Fruit fly (Drosophila melanogaster) whole organism, embryonic: ENCODE results near the gene CG14253.

Source experiments
- Abd-B ChIP-seq: fragments of 200-800 bp; sonication (Bioruptor generic); optimal IDR thresholded peaks from 2 replicates; lab custom pipeline; 2018; ENCODE audit warnings: missing biosample characterization, mild to moderate bottlenecking, missing genetic modification characterization, moderate library complexity
- Awh ChIP-seq: fragments of 200-800 bp; sonication (Bioruptor generic); IDR thresholded peaks from 2 replicates; pipeline ENCODE4, ENCODE4 v1.3.6; 2022; ENCODE audit warnings: missing biosample characterization, missing genetic modification characterization
- Bteb2 ChIP-seq: fragments of 200-800 bp; sonication (Bioruptor generic); optimal IDR thresholded peaks from 2 replicates; lab custom pipeline; 2016; ENCODE audit warnings: missing biosample characterization, missing genetic modification characterization
- CG10366 ChIP-seq: fragments of 200-800 bp; sonication (Bioruptor generic); IDR thresholded peaks from 2 replicates; pipeline ENCODE4 v1.3.6; 2022; ENCODE audit warnings: missing biosample characterization, missing genetic modification characterization
- CG11247 ChIP-seq: fragments of 200-800 bp; sonication (Bioruptor generic); IDR thresholded peaks from 2 replicates; pipeline ENCODE4 v1.3.6; 2022; ENCODE audit warnings: missing biosample characterization, missing genetic modification characterization
- CG13424 ChIP-seq: fragments of 200-800 bp; sonication (Bioruptor generic); optimal IDR thresholded peaks from 2 replicates; lab custom pipeline; 2019; ENCODE audit warnings: missing biosample characterization, mild to moderate bottlenecking, missing genetic modification characterization, moderate library complexity
- CG14050 ChIP-seq: fragments of 200-800 bp; sonication (Bioruptor generic); IDR thresholded peaks from 3 replicates; pipeline ENCODE4 v1.3.6; 2022; ENCODE audit warnings: missing biosample characterization, missing genetic modification characterization
- CG2120 ChIP-seq: fragments of 200-800 bp; sonication (Bioruptor generic); optimal IDR thresholded peaks from 3 replicates; lab custom pipeline; 2016; ENCODE audit warnings: missing biosample characterization, missing genetic modification characterization
- CG32772 ChIP-seq: fragments of 200-800 bp; sonication (Bioruptor generic); IDR thresholded peaks from 2 replicates; pipeline ENCODE4 v1.3.6; 2022; ENCODE audit warnings: missing biosample characterization, missing genetic modification characterization
- CG34376 ChIP-seq: fragments of 200-800 bp; sonication (Bioruptor generic); optimal IDR thresholded peaks from 2 replicates; lab custom pipeline; 2018; ENCODE audit warnings: missing biosample characterization, mild to moderate bottlenecking, missing genetic modification characterization
- CG3838 ChIP-seq: fragments of 200-800 bp; sonication (Bioruptor generic); optimal IDR thresholded peaks from 3 replicates; lab custom pipeline; 2016; ENCODE audit warnings: missing biosample characterization, missing genetic modification characterization
- CG6175 ChIP-seq: fragments of 200-800 bp; sonication (Bioruptor generic); IDR thresholded peaks from 3 replicates; pipeline ENCODE4 v1.3.6; 2022; ENCODE audit warnings: missing biosample characterization, missing genetic modification characterization
- CG6689 ChIP-seq: fragments of 200-800 bp; sonication (Bioruptor generic); IDR thresholded peaks from 2 replicates; pipeline ENCODE4 v1.3.6; 2022; ENCODE audit warnings: missing biosample characterization, missing genetic modification characterization
- CG6813 ChIP-seq: fragments of 200-800 bp; sonication (Bioruptor generic); optimal IDR thresholded peaks from 2 replicates; lab custom pipeline; 2017; ENCODE audit warnings: missing biosample characterization, missing genetic modification characterization, mild to moderate bottlenecking, moderate library complexity, missing genetic modification reagents
- CG7963 ChIP-seq: fragments of 200-800 bp; sonication (Bioruptor generic); IDR thresholded peaks from 3 replicates; pipeline ENCODE4 v1.3.6; 2022; ENCODE audit warnings: missing biosample characterization, missing genetic modification characterization; ENCODE audit not compliant: partially characterized antibody
- CG9215 ChIP-seq: fragments of 200-800 bp; sonication (Bioruptor generic); IDR thresholded peaks from 2 replicates; pipeline ENCODE4 v1.3.6; 2022; ENCODE audit warnings: missing biosample characterization, missing genetic modification characterization
- CG9797 ChIP-seq: fragments of 200-800 bp; sonication (Bioruptor generic); optimal IDR thresholded peaks from 3 replicates; lab custom pipeline; 2018; ENCODE audit warnings: missing biosample characterization, mild to moderate bottlenecking, missing genetic modification characterization
- CG9817 ChIP-seq: fragments of 200-800 bp; sonication (Bioruptor generic); optimal IDR thresholded peaks from 2 replicates; lab custom pipeline; 2018; ENCODE audit warnings: missing biosample characterization, mild to moderate bottlenecking, missing genetic modification characterization, moderate library complexity
- CoRest ChIP-seq: fragments of 200-800 bp; sonication (Bioruptor generic); optimal IDR thresholded peaks from 3 replicates; lab custom pipeline; 2018; ENCODE audit warnings: missing biosample characterization, mild to moderate bottlenecking, missing genetic modification characterization, moderate library complexity
- D19B ChIP-seq: fragments of 200-800 bp; sonication (Bioruptor generic); optimal IDR thresholded peaks from 2 replicates; lab custom pipeline; 2017; ENCODE audit warnings: missing biosample characterization, mild to moderate bottlenecking, missing genetic modification characterization
- Dfd ChIP-seq, 2 experiments: fragments of >200 bp; optimal IDR thresholded peaks; 2 replicates each; lab custom pipeline; 2017; ENCODE audit warnings: missing biosample characterization in 2 of 2, missing genetic modification characterization in 2 of 2
- Dll ChIP-seq: fragments of 200-800 bp; sonication (Bioruptor generic); IDR thresholded peaks from 4 replicates; pipeline ENCODE4 v1.3.6; 2022; ENCODE audit warnings: missing biosample characterization, missing genetic modification characterization; ENCODE audit not compliant: partially characterized antibody
- ERR ChIP-seq: fragments of 200-800 bp; sonication (Bioruptor generic); optimal IDR thresholded peaks from 2 replicates; lab custom pipeline; 2016; ENCODE audit warnings: missing biosample characterization, missing genetic modification characterization
- Hey ChIP-seq: fragments of 200-800 bp; sonication (Bioruptor generic); optimal IDR thresholded peaks from 3 replicates; lab custom pipeline; 2018; ENCODE audit warnings: missing biosample characterization, mild to moderate bottlenecking, missing genetic modification characterization
- Hr39 ChIP-seq: fragments of >200 bp; optimal IDR thresholded peaks from 2 replicates; lab custom pipeline; 2017
- Sin3A ChIP-seq: fragments of >200 bp; optimal IDR thresholded peaks from 2 replicates; lab custom pipeline; 2018
- Six4 ChIP-seq: fragments of 200-800 bp; sonication (Bioruptor generic); optimal IDR thresholded peaks from 2 replicates; lab custom pipeline; 2016; ENCODE audit warnings: missing biosample characterization, missing genetic modification characterization
- ase ChIP-seq: fragments of 200-800 bp; sonication (Bioruptor generic); IDR thresholded peaks from 3 replicates; pipeline ENCODE4 v1.3.6; 2022; ENCODE audit warnings: missing biosample characterization, missing genetic modification characterization
- bbx ChIP-seq: fragments of 200-800 bp; sonication (Bioruptor generic); IDR thresholded peaks from 2 replicates; pipeline ENCODE4 v1.3.6; 2022; ENCODE audit warnings: missing biosample characterization, missing genetic modification characterization; ENCODE audit not compliant: partially characterized antibody
- chm ChIP-seq: fragments of 200-800 bp; sonication (Bioruptor generic); IDR thresholded peaks from 2 replicates; pipeline ENCODE4 v1.3.6; 2022; ENCODE audit warnings: missing biosample characterization, missing genetic modification characterization
- crol ChIP-seq: fragments of 200-800 bp; sonication (Bioruptor generic); IDR thresholded peaks from 2 replicates; pipeline ENCODE4 v1.3.6; 2022; ENCODE audit warnings: missing biosample characterization, missing genetic modification characterization
- dan ChIP-seq: fragments of 200-800 bp; sonication (Bioruptor generic); IDR thresholded peaks from 2 replicates; pipeline ENCODE4 v1.3.6; 2022; ENCODE audit warnings: missing biosample characterization, missing genetic modification characterization
- dm ChIP-seq: fragments of 200-800 bp; sonication (Bioruptor generic); optimal IDR thresholded peaks from 3 replicates; lab custom pipeline; 2016; ENCODE audit warnings: missing biosample characterization, missing genetic modification characterization
- ewg ChIP-seq: fragments of 200-800 bp; sonication (Bioruptor generic); optimal IDR thresholded peaks from 3 replicates; lab custom pipeline; 2017; ENCODE audit warnings: mild to moderate bottlenecking, missing biosample characterization, missing genetic modification reagents, missing genetic modification characterization
- fd64A ChIP-seq: fragments of 200-800 bp; sonication (Bioruptor generic); optimal IDR thresholded peaks from 3 replicates; lab custom pipeline; 2018; ENCODE audit warnings: missing biosample characterization, mild to moderate bottlenecking, missing genetic modification characterization
- insv ChIP-seq, 2 experiments: fragments of 200-800 bp; sonication (Bioruptor generic); optimal IDR thresholded peaks; 3 replicates each; lab custom pipeline; 2016 to 2018; ENCODE audit warnings: missing biosample characterization in 2 of 2, missing genetic modification characterization in 2 of 2
- ken ChIP-seq: fragments of 200-800 bp; sonication (Bioruptor generic); IDR thresholded peaks from 3 replicates; pipeline ENCODE4 v1.3.6; 2022; ENCODE audit warnings: missing biosample characterization, missing genetic modification characterization
- kni ChIP-seq: fragments of 200-800 bp; sonication (Bioruptor generic); optimal IDR thresholded peaks from 3 replicates; lab custom pipeline; 2017; ENCODE audit warnings: mild to moderate bottlenecking, missing biosample characterization, missing genetic modification reagents, missing genetic modification characterization
- lov ChIP-seq, 2 experiments: fragments of 200-800 bp in 1 of 2; fragments of >200 bp in 1 of 2; sonication (Bioruptor generic) in 1 of 2; IDR thresholded peaks in 1 of 2; optimal IDR thresholded peaks in 1 of 2; 2 replicates in 1 of 2; 3 replicates in 1 of 2; pipeline versions ENCODE4 v1.3.6 to Lab custom; 2017 to 2022; ENCODE audit warnings: missing biosample characterization in 1 of 2, missing genetic modification characterization in 1 of 2
- onecut ChIP-seq: fragments of 200-800 bp; sonication (Bioruptor generic); IDR thresholded peaks from 2 replicates; pipeline ENCODE4 v1.3.6; 2022; ENCODE audit warnings: missing biosample characterization, missing genetic modification characterization
- p53 ChIP-seq: fragments of 200-800 bp; sonication (Bioruptor generic); optimal IDR thresholded peaks from 2 replicates; lab custom pipeline; 2016; ENCODE audit warnings: missing biosample characterization, missing genetic modification characterization
- pfk ChIP-seq: fragments of 200-800 bp; sonication (Bioruptor generic); optimal IDR thresholded peaks from 2 replicates; lab custom pipeline; 2018; ENCODE audit warnings: missing biosample characterization, mild to moderate bottlenecking, missing genetic modification characterization, moderate library complexity
- psq ChIP-seq: fragments of 200-800 bp; sonication (Bioruptor generic); optimal IDR thresholded peaks from 2 replicates; lab custom pipeline; 2017; ENCODE audit warnings: missing biosample characterization, missing genetic modification characterization
- sc ChIP-seq, 3 experiments: fragments of >200 bp in 2 of 3; fragments of 200-800 bp in 1 of 3; sonication (Bioruptor generic) in 1 of 3; optimal IDR thresholded peaks; 2 replicates in 2 of 3; 3 replicates in 1 of 3; lab custom pipeline; 2017; ENCODE audit warnings: mild to moderate bottlenecking in 1 of 3, missing biosample characterization in 1 of 3, missing genetic modification characterization in 1 of 3, missing genetic modification reagents in 1 of 3
- shn ChIP-seq: fragments of 200-800 bp; sonication (Bioruptor generic); optimal IDR thresholded peaks from 3 replicates; lab custom pipeline; 2016; ENCODE audit warnings: missing biosample characterization, missing genetic modification characterization
- sim ChIP-seq: fragments of 200-800 bp; sonication (Bioruptor generic); IDR thresholded peaks from 2 replicates; pipeline ENCODE4 v1.3.6; 2022; ENCODE audit warnings: missing biosample characterization, missing genetic modification characterization
- slou ChIP-seq: fragments of 200-800 bp; sonication (Bioruptor generic); optimal IDR thresholded peaks from 3 replicates; lab custom pipeline; 2016; ENCODE audit warnings: missing biosample characterization, missing genetic modification characterization
- tgo ChIP-seq: fragments of 200-800 bp; sonication (Bioruptor generic); IDR thresholded peaks from 3 replicates; pipeline ENCODE4 v1.3.6; 2022; ENCODE audit warnings: missing biosample characterization, missing genetic modification characterization
- toy ChIP-seq: fragments of 200-800 bp; sonication (Bioruptor generic); IDR thresholded peaks from 2 replicates; pipeline ENCODE4 v1.3.6; 2022; ENCODE audit warnings: missing biosample characterization, missing genetic modification characterization
- ttk ChIP-seq: fragments of 200-800 bp; sonication (Bioruptor generic); IDR thresholded peaks from 2 replicates; pipeline ENCODE4 v2.1.2; 2022; ENCODE audit warnings: missing biosample characterization, missing genetic modification characterization
- unc-4 ChIP-seq: fragments of 200-800 bp; sonication (Bioruptor generic); IDR thresholded peaks from 2 replicates; pipeline ENCODE4 v1.3.6; 2022; ENCODE audit warnings: missing biosample characterization, missing genetic modification characterization; ENCODE audit not compliant: partially characterized antibody

The CG14253 gene

dm6 chr3R:26963747-26964174 lies 14.6 kb upstream of the CG14253 start (continued):
- TF ChIP-seq shn (GFP tag; lab: Kevin White, UChicago) = no peak
- TF ChIP-seq pfk = no peak
- TF ChIP-seq CG3838 = no peak
- peak; percentile 53 for TF ChIP-seq CoRest (tag; lab: Kevin White, UChicago)
- TF ChIP-seq CG11247 (GFP tag; lab: Robert Waterston, UW) = no peak
- peak; percentile 83 for TF ChIP-seq CG6813 (GFP tag; lab: Kevin White, UChicago)
- TF ChIP-seq p53 = peak; percentile 31
- peak; percentile 48 for TF ChIP-seq slou
- peak; percentile 10 for TF ChIP-seq ewg (GFP tag; lab: Kevin White, UChicago)
- no peak for TF ChIP-seq CG9797 (GFP tag; lab: Kevin White, UChicago)
- TF ChIP-seq Abd-B (GFP tag; lab: Kevin White, UChicago) = peak; percentile 79
- TF ChIP-seq sim (GFP tag; lab: Robert Waterston, UW) = no peak
- no peak for TF ChIP-seq dan (GFP tag; lab: Robert Waterston, UW)
- no peak for TF ChIP-seq Sin3A (lab: Kevin White, UChicago)
- TF ChIP-seq ttk (GFP tag; lab: Robert Waterston, UW) = peak; percentile 14; the same call in 1 of the 2 replicates
- TF ChIP-seq CG34376 (GFP tag; lab: Kevin White, UChicago) = no peak
- TF ChIP-seq CG14050 (GFP tag; lab: Robert Waterston, UW) = no peak; the same call in 2 of the 3 replicates
- no peak for TF ChIP-seq insv (GFP tag; optimal IDR thresholded peaks at IDR 0.05; lab: Kevin White, UChicago)
- peak; percentile 33; the same call in 1 of the 2 replicates for TF ChIP-seq CG10366 (GFP tag; lab: Robert Waterston, UW)
- peak; percentile 39 for TF ChIP-seq D19B (GFP tag; lab: Kevin White, UChicago)
- TF ChIP-seq CG7963 (GFP tag; lab: Robert Waterston, UW) = no peak
- no peak for TF ChIP-seq kni (GFP tag; lab: Kevin White, UChicago)
- no peak for TF ChIP-seq sc (optimal IDR thresholded peaks at IDR 0.05; lab: Kevin White, UChicago)
- no peak for TF ChIP-seq sc (GFP tag; optimal IDR thresholded peaks at IDR 0.05; lab: Kevin White, UChicago)
- no peak for TF ChIP-seq Awh (GFP tag; lab: Robert Waterston, UW)
- TF ChIP-seq Six4 (GFP tag; lab: Kevin White, UChicago) = peak; percentile 70
- TF ChIP-seq CG32772 = 0 out of 2 replicates have a peak, but pooled peaks have one; percentile 31
- peak; percentile 39 for TF ChIP-seq CG13424
- no peak for TF ChIP-seq ken (GFP tag; lab: Robert Waterston, UW)
- TF ChIP-seq CG9215 (GFP tag; lab: Robert Waterston, UW) = peak; percentile 43; the same call in 1 of the 2 replicates
- no peak for TF ChIP-seq psq (GFP tag; lab: Kevin White, UChicago)
- no peak for TF ChIP-seq bbx (GFP tag; lab: Robert Waterston, UW)
- TF ChIP-seq tgo = peak; percentile 50; the same call in 1 of the 3 replicates
- no peak for TF ChIP-seq chm (GFP tag; lab: Robert Waterston, UW)
- TF ChIP-seq Dfd (GFP tag; optimal IDR thresholded peaks at IDR 0.05; lab: Kevin White, UChicago) = no peak
- peak; percentile 67 for TF ChIP-seq CG2120 (GFP tag; lab: Kevin White, UChicago)
- no peak for TF ChIP-seq crol (GFP tag; lab: Robert Waterston, UW)
- peak; percentile 60 for TF ChIP-seq ERR (GFP tag; lab: Kevin White, UChicago)
- TF ChIP-seq ase = no peak
- TF ChIP-seq onecut (GFP tag; lab: Robert Waterston, UW) = peak; percentile 53
- no peak for TF ChIP-seq Dll
- TF ChIP-seq toy (GFP tag; lab: Robert Waterston, UW) = no peak
- no peak for TF ChIP-seq unc-4 (GFP tag; lab: Robert Waterston, UW)
- no peak for TF ChIP-seq CG9817
- no peak for TF ChIP-seq Hr39 (lab: Kevin White, UChicago)
- no peak for TF ChIP-seq Hey (tag; lab: Kevin White, UChicago)
- no peak for TF ChIP-seq CG6175 (GFP tag; lab: Robert Waterston, UW)
- no peak for TF ChIP-seq dm (GFP tag; lab: Kevin White, UChicago)
- TF ChIP-seq Bteb2 (GFP tag; lab: Kevin White, UChicago) = no peak
- no peak for TF ChIP-seq lov (optimal IDR thresholded peaks at IDR 0.05; lab: Kevin White, UChicago)
- no peak for TF ChIP-seq lov (GFP tag; IDR thresholded peaks at IDR 0.05; lab: Robert Waterston, UW)
- peak; percentile 78 for TF ChIP-seq CG6689 (GFP tag; lab: Robert Waterston, UW)
- TF ChIP-seq fd64A (GFP tag; lab: Kevin White, UChicago) = peak; percentile 70
